Worm (Caenorhabditis elegans) whole organism, L1 larva: ENCODE data around the gene T22H9.1.

Experiments
- C04F5.9 ChIP-seq: sonication (generic microtip); optimal IDR thresholded peaks from 2 replicates; lab custom pipeline; 2016; ENCODE audit warnings: missing genetic modification characterization, missing compliant biosample characterization
- blmp-1 ChIP-seq: fragments of 150-350 bp; optimal IDR thresholded peaks from 2 replicates; lab custom pipeline; 2014; ENCODE audit warnings: missing biosample characterization, missing genetic modification characterization
- ceh-90 ChIP-seq: sonication (generic microtip); optimal IDR thresholded peaks from 2 replicates; lab custom pipeline; 2016; ENCODE audit warnings: missing genetic modification characterization, missing compliant biosample characterization
- dsc-1 ChIP-seq: sonication (generic microtip); optimal IDR thresholded peaks from 2 replicates; lab custom pipeline; 2016; ENCODE audit warnings: mild to moderate bottlenecking, missing genetic modification characterization, missing compliant biosample characterization
- efl-1 ChIP-seq, 4 experiments: fragments of 150-350 bp; optimal IDR thresholded peaks in 3 of 4; peaks in 1 of 4; 1 replicate in 1 of 4; 2 replicates in 3 of 4; lab custom pipeline; 2014; ENCODE audit warnings: missing biosample characterization in 2 of 4, missing genetic modification characterization in 2 of 4, missing genetic modification reagents in 2 of 4
- egl-13 ChIP-seq: sonication (generic microtip); optimal IDR thresholded peaks from 2 replicates; lab custom pipeline; 2016; ENCODE audit warnings: missing genotype, missing genetic modification reagents, missing genetic modification characterization, missing compliant biosample characterization
- egl-27 ChIP-seq, 2 experiments: fragments of 150-350 bp in 1 of 2; sonication (generic microtip); optimal IDR thresholded peaks; 3 replicates each; lab custom pipeline; 2017 to 2018; ENCODE audit warnings: missing biosample characterization in 2 of 2, missing genetic modification characterization in 2 of 2, missing genetic modification reagents in 2 of 2
- elt-3 ChIP-seq, 6 experiments: fragments of 150-350 bp in 1 of 6; sonication (generic microtip); optimal IDR thresholded peaks; 2 replicates each; lab custom pipeline; 2017 to 2018; ENCODE audit warnings: missing biosample characterization in 6 of 6, missing genetic modification characterization in 6 of 6, inconsistent platforms in 1 of 6
- ets-5 ChIP-seq: fragments of 200-800 bp; sonication (Bioruptor generic); IDR thresholded peaks from 2 replicates; pipeline ENCODE4 v1.3.6; 2022; ENCODE audit warnings: missing genetic modification characterization, missing compliant biosample characterization
- fkh-4 ChIP-seq: sonication (generic microtip); optimal IDR thresholded peaks from 2 replicates; lab custom pipeline; 2016; ENCODE audit warnings: missing compliant biosample characterization, missing genetic modification characterization, borderline replicate concordance
- fos-1 ChIP-seq: fragments of 150-350 bp; optimal IDR thresholded peaks from 2 replicates; lab custom pipeline; 2014; ENCODE audit warnings: missing biosample characterization, missing genetic modification characterization
- hlh-4 ChIP-seq: sonication (generic microtip); optimal IDR thresholded peaks from 2 replicates; lab custom pipeline; 2016; ENCODE audit warnings: mild to moderate bottlenecking, missing genetic modification characterization, missing compliant biosample characterization
- hpl-2 ChIP-seq: fragments of 150-350 bp; optimal IDR thresholded peaks from 2 replicates; lab custom pipeline; 2014; ENCODE audit warnings: missing biosample characterization, missing genetic modification reagents, missing genetic modification characterization
- jun-1 ChIP-seq: fragments of 150-350 bp; optimal IDR thresholded peaks from 2 replicates; lab custom pipeline; 2014; ENCODE audit warnings: missing biosample characterization, missing genetic modification reagents, missing genetic modification characterization
- lin-13 ChIP-seq: fragments of 150-350 bp; optimal IDR thresholded peaks from 2 replicates; lab custom pipeline; 2014; ENCODE audit warnings: missing biosample characterization, missing genetic modification reagents, missing genetic modification characterization
- lin-14 ChIP-seq: fragments of 200-800 bp; sonication (Bioruptor generic); optimal IDR thresholded peaks from 2 replicates; lab custom pipeline; 2018; ENCODE audit warnings: mild to moderate bottlenecking, missing genetic modification characterization, moderate library complexity, missing compliant biosample characterization
- lin-15B ChIP-seq: fragments of 150-350 bp; sonication (generic microtip); optimal IDR thresholded peaks from 3 replicates; lab custom pipeline; 2014; ENCODE audit warnings: missing biosample characterization, missing genetic modification characterization
- lin-35 ChIP-seq, 2 experiments: fragments of 150-350 bp; optimal IDR thresholded peaks; 2 replicates each; lab custom pipeline; 2014; ENCODE audit warnings: missing biosample characterization in 2 of 2, missing genetic modification characterization in 2 of 2, missing genetic modification reagents in 2 of 2
- lir-3 ChIP-seq: sonication (generic microtip); optimal IDR thresholded peaks from 2 replicates; lab custom pipeline; 2016; ENCODE audit warnings: mild to moderate bottlenecking, missing genetic modification characterization, moderate library complexity, missing compliant biosample characterization; ENCODE audit not compliant: poor library complexity
- nhr-237 ChIP-seq: fragments of 150-350 bp; optimal IDR thresholded peaks from 2 replicates; lab custom pipeline; 2014; ENCODE audit warnings: missing biosample characterization, missing genetic modification characterization
- nhr-28 ChIP-seq: fragments of 150-350 bp; optimal IDR thresholded peaks from 2 replicates; lab custom pipeline; 2014; ENCODE audit warnings: missing biosample characterization, missing genetic modification characterization
- nhr-77 ChIP-seq: fragments of 150-350 bp; optimal IDR thresholded peaks from 2 replicates; lab custom pipeline; 2014; ENCODE audit warnings: missing biosample characterization, missing genetic modification characterization
- nhr-84 ChIP-seq: sonication (generic microtip); optimal IDR thresholded peaks from 2 replicates; lab custom pipeline; 2017; ENCODE audit warnings: missing biosample characterization, missing genetic modification characterization
- nhr-85 ChIP-seq: sonication (generic microtip); peaks from one replicate; lab custom pipeline; 2016; ENCODE audit warnings: missing genetic modification characterization, inconsistent platforms, missing compliant biosample characterization
- pqm-1 ChIP-seq: sonication (generic microtip); optimal IDR thresholded peaks from 3 replicates; lab custom pipeline; 2017; ENCODE audit warnings: missing biosample characterization, missing genetic modification characterization
- rnt-1 ChIP-seq: sonication (generic microtip); optimal IDR thresholded peaks from 2 replicates; lab custom pipeline; 2016; ENCODE audit warnings: mild to moderate bottlenecking, missing genetic modification characterization, moderate library complexity, missing compliant biosample characterization
- skn-1 ChIP-seq: fragments of 150-350 bp; optimal IDR thresholded peaks from 2 replicates; lab custom pipeline; 2014; ENCODE audit warnings: missing biosample characterization, missing genetic modification characterization
- unc-30 ChIP-seq: sonication (generic microtip); optimal IDR thresholded peaks from 2 replicates; lab custom pipeline; 2017; ENCODE audit warnings: missing biosample characterization, missing genetic modification characterization
- unc-86 ChIP-seq: sonication (generic microtip); optimal IDR thresholded peaks from 2 replicates; lab custom pipeline; 2016; ENCODE audit warnings: missing genetic modification characterization, missing compliant biosample characterization

The T22H9.1 gene

DNA sequence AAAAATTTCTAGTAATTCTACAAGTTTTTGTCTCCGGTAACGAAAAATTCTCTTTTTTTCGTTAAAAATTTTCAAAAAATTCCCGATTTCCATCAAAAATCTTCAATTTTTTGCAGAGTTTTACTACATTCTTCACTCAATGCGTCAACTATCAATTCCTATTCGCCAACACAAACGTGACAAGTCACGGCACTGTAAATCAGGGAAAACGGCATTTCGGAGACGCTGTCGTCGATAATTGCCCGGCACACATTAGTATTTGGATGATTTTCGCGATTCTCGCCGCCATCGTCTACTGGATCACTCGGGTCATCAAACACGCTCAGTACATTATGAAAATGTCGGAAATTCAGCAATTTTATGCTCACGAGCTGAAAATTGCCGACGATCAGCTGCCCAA lies 7.8 kb upstream of the T22H9.1 start:
- TF ChIP-seq rnt-1 (tag; lab: Kevin White, UChicago) (no peak), efl-1 (optimal IDR thresholded peaks at IDR 0.05; lab: Kevin White, UChicago) (no peak), efl-1 (GFP tag; optimal IDR thresholded peaks at IDR 0.05 in 1 of 2; lab: Kevin White, UChicago) (peak in 1 of 2 experiments; percentile 20)

DNA sequence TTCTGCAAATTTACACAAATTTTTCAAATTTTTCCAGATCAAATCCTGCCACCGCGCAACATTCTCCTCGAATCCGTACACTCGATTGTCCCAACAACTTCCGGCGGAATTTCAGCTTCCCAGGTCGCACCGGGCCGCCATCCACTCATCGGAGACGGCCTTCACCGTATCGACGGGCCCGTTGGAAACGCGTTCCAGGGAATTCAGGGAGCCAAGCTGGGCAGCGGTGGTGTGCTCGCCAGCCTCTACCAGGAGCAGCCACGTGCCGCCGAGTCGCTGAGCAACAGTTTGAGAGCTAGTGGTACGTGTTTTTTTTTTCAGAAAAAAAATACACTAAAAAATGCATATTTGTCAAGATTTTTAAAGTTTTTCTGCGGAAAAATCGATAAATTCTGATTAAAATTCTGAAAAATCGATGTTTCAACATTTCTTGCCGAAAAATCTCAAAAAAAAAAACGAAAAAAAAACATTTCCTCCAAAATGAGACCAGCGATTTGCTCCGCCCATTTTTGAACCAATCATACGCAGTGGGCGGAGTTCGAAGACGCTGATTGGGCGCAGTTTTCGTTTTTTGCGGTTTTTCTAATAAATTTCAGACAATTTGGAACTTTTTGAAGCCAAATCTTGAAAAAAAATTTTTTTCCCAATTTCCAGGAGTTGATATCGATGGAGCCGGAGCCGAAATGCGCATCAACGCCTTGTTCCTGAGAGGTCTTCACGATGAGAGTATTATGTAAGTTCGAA lies 2.4 kb upstream of the T22H9.1 start:
- TF ChIP-seq lin-35 (GFP tag; optimal IDR thresholded peaks at IDR 0.05; lab: Kevin White, UChicago) (no peak), dsc-1 (tag; lab: Kevin White, UChicago) (no peak), efl-1 (optimal IDR thresholded peaks at IDR 0.05; lab: Kevin White, UChicago) (no peak), efl-1 (GFP tag; optimal IDR thresholded peaks at IDR 0.05 in 1 of 2; lab: Kevin White, UChicago) (peak in 1 of 2 experiments; percentile 1), C04F5.9 (tag; lab: Kevin White, UChicago) (no peak), ceh-90 (tag; lab: Kevin White, UChicago) (no peak), fos-1 (tag; lab: Kevin White, UChicago) (no peak), ets-5 (GFP tag; lab: Robert Waterston, UW) (no peak), egl-13 (tag; lab: Kevin White, UChicago) (no peak)

DNA sequence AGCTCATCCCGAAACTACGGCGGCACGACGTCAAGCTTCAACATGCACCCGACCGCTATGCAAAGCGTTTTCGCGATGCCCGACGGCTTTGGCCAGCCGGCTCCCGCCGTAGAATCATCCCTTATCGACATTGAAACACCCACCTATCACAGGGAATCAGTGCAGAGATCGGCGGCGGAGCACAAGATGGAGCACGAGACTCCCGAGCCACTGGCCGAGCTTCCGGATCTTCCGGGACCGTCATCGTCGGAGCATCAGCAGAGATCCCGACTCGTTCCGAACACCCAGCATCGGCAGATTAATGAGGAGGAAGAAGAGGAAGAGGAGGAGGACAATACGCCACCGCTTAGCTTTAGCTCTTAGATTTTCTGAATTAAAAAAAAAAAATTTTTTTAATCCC lies 1.1 kb upstream of the T22H9.1 start:
- no peak for TF ChIP-seq ceh-90 (tag; lab: Kevin White, UChicago)

DNA sequence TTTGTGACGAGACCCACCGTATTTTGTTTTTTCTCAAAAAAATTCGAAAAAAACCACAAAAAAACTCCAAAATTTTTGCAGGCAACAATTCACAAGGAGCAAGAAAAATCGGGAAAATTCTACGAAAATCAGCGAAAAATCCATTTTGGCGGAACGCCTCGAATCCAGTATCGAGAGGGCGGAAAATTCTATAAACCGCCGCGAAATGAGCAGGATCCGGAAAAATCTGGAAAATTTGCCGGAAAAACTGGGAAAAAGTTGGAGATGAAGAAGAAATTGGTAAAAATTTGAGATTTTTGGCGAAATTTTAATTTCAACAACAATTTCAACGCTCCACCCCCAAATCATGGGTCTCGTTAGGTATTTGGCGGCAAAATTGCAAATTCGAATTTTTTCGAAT lies 502 bp downstream of the T22H9.1 start:
- no peak for TF ChIP-seq efl-1 (optimal IDR thresholded peaks at IDR 0.05; lab: Kevin White, UChicago)
- TF ChIP-seq efl-1 (GFP tag; optimal IDR thresholded peaks at IDR 0.05 in 1 of 2; lab: Kevin White, UChicago), result peak in 1 of 2 experiments; percentile 52
- no peak for TF ChIP-seq skn-1 (tag; lab: Kevin White, UChicago)

DNA sequence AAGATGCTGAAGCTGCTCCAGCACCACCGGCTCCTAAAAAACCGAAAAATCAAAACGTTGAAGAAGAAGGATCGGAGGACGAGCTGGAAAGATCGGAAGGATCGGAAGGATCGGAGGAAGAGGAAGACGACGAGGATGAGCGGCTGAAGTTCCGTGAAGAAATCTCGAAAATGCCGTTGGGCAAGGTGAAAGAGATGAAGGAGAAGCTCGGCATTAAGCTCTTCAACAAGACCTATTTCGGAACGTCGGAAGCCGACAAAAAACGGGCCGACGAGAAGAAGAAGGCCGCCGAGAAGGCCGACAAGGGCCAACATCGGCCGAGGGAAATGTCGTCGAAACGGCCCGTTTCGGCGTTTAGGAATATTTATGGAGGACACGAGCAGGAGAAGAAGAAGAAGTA lies 1.7 kb downstream of the T22H9.1 start:
- TF ChIP-seq lin-13 (GFP tag; lab: Kevin White, UChicago) (no peak), efl-1 (optimal IDR thresholded peaks at IDR 0.05; lab: Kevin White, UChicago) (no peak), efl-1 (GFP tag; optimal IDR thresholded peaks at IDR 0.05 in 1 of 2; lab: Kevin White, UChicago) (peak in 1 of 2 experiments; percentile 80), skn-1 (tag; lab: Kevin White, UChicago) (no peak), pqm-1 (no peak)

DNA sequence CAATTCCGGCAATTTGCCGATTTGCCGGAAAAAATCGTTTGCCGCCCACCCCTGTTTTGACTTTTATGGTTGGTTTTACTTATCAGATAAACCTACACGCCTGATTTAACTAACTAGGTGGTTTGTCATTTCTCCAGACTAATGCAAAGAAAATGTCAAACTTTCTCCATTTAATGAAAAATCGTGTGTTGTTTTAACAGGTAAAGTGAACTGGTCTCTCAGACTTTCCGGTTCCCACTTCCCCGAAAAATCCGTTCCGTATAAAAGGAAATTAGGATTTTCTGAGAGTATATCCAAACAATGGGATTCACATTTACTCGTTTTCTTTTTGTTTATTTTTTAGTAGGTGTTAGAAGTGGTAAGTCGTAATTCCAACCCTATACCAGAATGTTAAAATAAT lies 5.1 kb downstream of the T22H9.1 start, which contains the start of gene mltn-6:
mltn-6 (plus strand) TSS at position 301 of the 400 bp plus-strand sequence.
- TF ChIP-seq nhr-85 (tag; lab: Kevin White, UChicago) (no peak), ets-5 (GFP tag; lab: Robert Waterston, UW) (no peak)

DNA sequence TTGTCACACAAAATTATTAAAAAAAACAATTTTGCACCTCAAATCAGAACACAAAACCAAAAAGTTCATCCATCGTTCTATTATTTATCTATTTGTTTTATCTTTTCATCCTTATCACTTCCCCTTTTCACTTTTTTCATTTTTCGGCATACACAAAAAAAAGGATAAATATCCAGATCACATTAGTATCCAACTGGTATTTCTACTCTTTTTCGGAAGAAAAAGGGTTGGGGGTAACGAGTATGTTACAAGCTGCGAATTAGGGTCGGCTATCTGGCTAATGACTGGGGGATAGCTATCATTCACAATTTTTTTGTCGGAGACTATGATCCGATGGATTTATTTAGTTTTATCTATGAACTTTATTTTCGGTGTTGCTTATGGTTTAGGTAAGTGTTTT lies 10.5 kb downstream of the T22H9.1 start, which contains the start of gene mltn-7:
mltn-7 (plus strand) TSS at position 301 of the 400 bp plus-strand sequence.
- TF ChIP-seq blmp-1 (tag; lab: Kevin White, UChicago) (peak; percentile 15), lir-3 (tag; lab: Kevin White, UChicago) (no peak), nhr-237 (tag; lab: Kevin White, UChicago) (no peak), unc-30 (tag; lab: Kevin White, UChicago) (no peak)
- TF ChIP-seq, all 84 proteins: peak for 1

DNA sequence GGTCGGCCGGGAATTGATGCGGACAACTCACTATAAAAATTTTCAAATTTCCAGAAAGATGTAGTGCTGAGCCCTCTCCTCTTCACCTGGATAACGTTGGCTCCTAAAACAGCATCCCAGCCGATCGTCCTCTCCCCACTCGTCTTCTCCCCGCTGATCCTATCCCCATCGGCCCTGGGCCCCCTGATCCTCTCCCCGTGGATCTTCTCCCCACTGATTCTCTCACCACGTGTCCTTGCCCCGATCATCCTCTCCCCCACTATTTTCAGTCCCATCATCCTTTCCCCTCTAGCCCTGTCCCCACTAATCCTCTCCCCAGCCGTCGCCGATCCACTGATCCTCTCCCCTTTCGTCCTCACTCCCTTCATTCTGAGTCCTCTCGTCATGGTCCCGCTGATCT lies 13.6 kb downstream of the T22H9.1 start:
- TF ChIP-seq nhr-28 (tag; lab: Kevin White, UChicago) (no peak), egl-27 (tag; optimal IDR thresholded peaks at IDR 0.05; lab: Kevin White, UChicago) (no peak), fkh-4 (no peak), lin-14 (GFP tag; lab: Kevin White, UChicago) (no peak), rnt-1 (tag; lab: Kevin White, UChicago) (no peak), nhr-85 (tag; lab: Kevin White, UChicago) (no peak), nhr-77 (no peak), elt-3 (tag; optimal IDR thresholded peaks at IDR 0.05; lab: Kevin White, UChicago) (no peak), jun-1 (tag; lab: Kevin White, UChicago) (no peak), nhr-84 (no peak), hpl-2 (GFP tag; lab: Kevin White, UChicago) (no peak), hlh-4 (tag; lab: Kevin White, UChicago) (no peak), nhr-237 (tag; lab: Kevin White, UChicago) (no peak), pqm-1 (no peak), unc-86 (tag; lab: Kevin White, UChicago) (no peak), lin-15B (no peak)
